Worm (Caenorhabditis elegans): ENCODE results near the gene C39D10.7.

DNA sequence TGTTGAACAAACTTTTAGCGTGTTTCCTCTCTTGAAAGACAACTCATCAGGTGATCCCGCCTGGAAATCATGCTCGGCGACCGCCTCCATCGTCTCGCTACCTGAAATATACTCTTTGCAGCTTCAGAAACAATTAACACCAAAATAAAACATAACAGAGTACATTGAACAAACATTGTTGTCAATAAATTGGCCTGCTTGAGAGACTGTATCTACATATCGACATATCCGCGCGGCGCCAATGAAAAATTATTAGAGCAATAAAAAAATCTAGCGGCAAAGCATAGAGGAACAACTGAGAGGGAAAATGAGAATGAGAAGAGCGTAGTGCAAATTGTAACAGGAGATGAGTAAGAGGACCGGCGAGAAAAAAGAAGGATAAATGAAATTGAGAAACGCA, 47.9 kb upstream of the C39D10.7 start, which contains the start of gene sem-5:
- TF ChIP-seq tab-1 (GFP tag; IDR thresholded peaks at IDR 0.05) = no peak
- no peak for TF ChIP-seq cog-1 (tag; optimal IDR thresholded peaks at IDR 0.05)
- no peak for TF ChIP-seq flt-1 (GFP tag; IDR thresholded peaks at IDR 0.05)
- no peak for TF ChIP-seq klf-2 (GFP tag; conservative IDR thresholded peaks at IDR 0.05)
- TF ChIP-seq ztf-29 (GFP tag; IDR thresholded peaks at IDR 0.05) = no peak
- TF ChIP-seq med-1 (GFP tag; optimal IDR thresholded peaks at IDR 0.05; ENCODE audit: insufficient read depth) = no peak
- no peak for TF ChIP-seq T22C8.4 (GFP tag; IDR thresholded peaks at IDR 0.05)
- TF ChIP-seq ref-1 (GFP tag; conservative IDR thresholded peaks at IDR 0.05) = no peak
- TF ChIP-seq ztf-23 (GFP tag; IDR thresholded peaks at IDR 0.05) = no peak

All from whole organism, midembryonic.